Fruit fly (Drosophila melanogaster): ENCODE results near the gene CG1486.

CG1486 gene

DNA sequence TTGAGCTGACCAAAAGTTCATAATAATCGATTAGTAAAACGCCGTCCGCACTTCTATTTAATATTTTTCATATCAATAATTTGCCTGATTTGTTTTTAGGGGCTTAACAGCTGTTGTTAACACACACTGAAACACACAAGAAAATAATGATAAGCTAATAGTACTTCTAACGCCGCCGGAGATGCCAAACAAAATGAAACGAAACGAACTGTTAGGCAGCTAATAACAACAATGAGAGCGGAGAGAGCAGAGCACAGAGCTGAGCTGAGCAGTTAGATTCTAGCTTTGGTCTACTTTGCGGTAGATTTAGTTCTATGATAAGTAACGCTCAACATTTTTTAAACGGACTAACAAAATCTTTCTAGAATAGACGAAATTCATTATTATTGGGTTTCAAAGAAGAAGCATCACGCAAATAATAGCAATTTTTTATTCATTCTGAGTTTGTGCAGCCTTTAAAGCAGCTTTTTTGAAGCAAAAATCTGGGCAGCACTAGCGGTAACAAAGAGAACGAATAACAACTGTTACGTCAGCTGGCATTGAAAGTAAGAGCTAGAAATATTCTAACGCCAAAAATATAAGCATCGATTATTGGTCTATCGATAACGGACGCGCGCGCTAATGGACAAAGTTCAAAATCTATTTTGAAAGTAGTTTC, 17.2 kb upstream of the CG1486 start, which contains the start of gene Abca3 (continued):
- TF ChIP-seq Sry-β (GFP tag; optimal IDR thresholded peaks at IDR 0.05) (peak; percentile 97), CG3407 (GFP tag; optimal IDR thresholded peaks at IDR 0.05) (peak; percentile 25), CG1603 (tag; optimal IDR thresholded peaks at IDR 0.05) (peak; percentile 9), CG11093 (GFP tag; IDR thresholded peaks at IDR 0.05) (peak; percentile 45; the same call in 1 of the 3 replicates), CG10321 (GFP tag; IDR thresholded peaks at IDR 0.05) (no peak), Neu2 (GFP tag; optimal IDR thresholded peaks at IDR 0.05; ENCODE audit: borderline replicate concordance) (no peak), CG3065 (GFP tag; optimal IDR thresholded peaks at IDR 0.05) (no peak), CG9215 (GFP tag; IDR thresholded peaks at IDR 0.05) (peak; percentile 66), Blimp-1 (GFP tag; optimal IDR thresholded peaks at IDR 0.05) (peak; percentile 91), CG15696 (tag; optimal IDR thresholded peaks at IDR 0.05) (peak; percentile 47), Dref (GFP tag; IDR thresholded peaks at IDR 0.05) (peak; percentile 69), CG10543 (GFP tag; optimal IDR thresholded peaks at IDR 0.05) (peak; percentile 78), PHDP (tag; optimal IDR thresholded peaks at IDR 0.05) (peak; percentile 69), lilli (GFP tag; optimal IDR thresholded peaks at IDR 0.05) (peak; percentile 60), CG10274 (GFP tag; optimal IDR thresholded peaks at IDR 0.05) (peak; percentile 13), odd (GFP tag; optimal IDR thresholded peaks at IDR 0.05) (peak; percentile 38), Hand (GFP tag; optimal IDR thresholded peaks at IDR 0.05) (no peak), CG31224 (GFP tag; IDR thresholded peaks at IDR 0.05) (0 out of 2 replicates have a peak, but pooled peaks have one; percentile 12), pfk (GFP tag; optimal IDR thresholded peaks at IDR 0.05) (peak; percentile 58), CG4360 (GFP tag; IDR thresholded peaks at IDR 0.05) (no peak), gfzf (GFP tag; optimal IDR thresholded peaks at IDR 0.05) (peak; percentile 48), CG17328 (GFP tag; IDR thresholded peaks at IDR 0.05) (0 out of 2 replicates have a peak, but pooled peaks have one; percentile 23), ewg (GFP tag; optimal IDR thresholded peaks at IDR 0.05) (peak; percentile 11), phol (tag; optimal IDR thresholded peaks at IDR 0.05) (peak; percentile 64), Fer3 (tag; optimal IDR thresholded peaks at IDR 0.05) (peak; percentile 77), Side (GFP tag; optimal IDR thresholded peaks at IDR 0.05) (peak; percentile 68), sob (GFP tag; IDR thresholded peaks at IDR 0.05) (peak; percentile 71), slou (GFP tag; optimal IDR thresholded peaks at IDR 0.05) (no peak), CG12236 (GFP tag; optimal IDR thresholded peaks at IDR 0.05) (peak; percentile 33), Xbp1 (GFP tag; optimal IDR thresholded peaks at IDR 0.05) (peak; percentile 55), slbo (GFP tag; IDR thresholded peaks at IDR 0.05) (peak; percentile 76), bab2 (GFP tag; optimal IDR thresholded peaks at IDR 0.05) (peak; percentile 2), CG30431 (GFP tag; optimal IDR thresholded peaks at IDR 0.05) (peak; percentile 13), CG10979 (tag; optimal IDR thresholded peaks at IDR 0.05) (peak; percentile 34), CG15514 (GFP tag; optimal IDR thresholded peaks at IDR 0.05) (peak; percentile 74), B-H2 (GFP tag; optimal IDR thresholded peaks at IDR 0.05) (peak; percentile 74), ftz-f1 (GFP tag; optimal IDR thresholded peaks at IDR 0.05) (peak; percentile 55), tup (GFP tag; optimal IDR thresholded peaks at IDR 0.05) (no peak), CG18619 (GFP tag; optimal IDR thresholded peaks at IDR 0.05) (peak; percentile 52), ham (GFP tag; IDR thresholded peaks at IDR 0.05) (no peak), Elba2 (GFP tag; optimal IDR thresholded peaks at IDR 0.05) (no peak), CG13894 (tag; optimal IDR thresholded peaks at IDR 0.05) (peak; percentile 81), CrebB (tag; optimal IDR thresholded peaks at IDR 0.05) (peak; percentile 26), kah (GFP tag; optimal IDR thresholded peaks at IDR 0.05) (peak; percentile 11), en (GFP tag; optimal IDR thresholded peaks at IDR 0.05) (peak; percentile 26), danr (GFP tag; IDR thresholded peaks at IDR 0.05) (0 out of 2 replicates have a peak, but pooled peaks have one; percentile 18), ems (GFP tag; optimal IDR thresholded peaks at IDR 0.05) (peak; percentile 32), Dip3 (GFP tag; optimal IDR thresholded peaks at IDR 0.05) (peak; percentile 57), CG16863 (GFP tag; optimal IDR thresholded peaks at IDR 0.05) (peak; percentile 29)
